Fruit fly (Drosophila melanogaster) whole organism, embryonic: ENCODE data around the gene PIG-L.

ENCODE experiments used
- Antp ChIP-seq: fragments of 200-800 bp; sonication (Bioruptor generic); optimal IDR thresholded peaks from 3 replicates; lab custom pipeline; 2016; ENCODE audit warnings: missing biosample characterization, missing genetic modification characterization
- Atf6 ChIP-seq: fragments of 200-800 bp; sonication (Bioruptor generic); IDR thresholded peaks from 2 replicates; pipeline ENCODE4 v1.3.6; 2022; ENCODE audit warnings: missing biosample characterization, missing genetic modification characterization
- Bteb2 ChIP-seq: fragments of 200-800 bp; sonication (Bioruptor generic); optimal IDR thresholded peaks from 2 replicates; lab custom pipeline; 2016; ENCODE audit warnings: missing biosample characterization, missing genetic modification characterization
- C15 ChIP-seq: fragments of 200-800 bp; sonication (Bioruptor generic); IDR thresholded peaks from 3 replicates; pipeline ENCODE4 v1.3.6; 2022; ENCODE audit warnings: missing biosample characterization, missing genetic modification characterization
- CG10267 ChIP-seq: fragments of 200-800 bp; sonication (Bioruptor generic); optimal IDR thresholded peaks from 2 replicates; lab custom pipeline; 2018; ENCODE audit warnings: missing biosample characterization, mild to moderate bottlenecking, missing genetic modification characterization, moderate library complexity
- CG10366 ChIP-seq: fragments of 200-800 bp; sonication (Bioruptor generic); IDR thresholded peaks from 2 replicates; pipeline ENCODE4 v1.3.6; 2022; ENCODE audit warnings: missing biosample characterization, missing genetic modification characterization
- CG11696 ChIP-seq: fragments of 200-800 bp; sonication (Bioruptor generic); IDR thresholded peaks from 2 replicates; pipeline ENCODE4 v1.3.6; 2022; ENCODE audit warnings: missing biosample characterization, missing genetic modification characterization
- CG11723 ChIP-seq: fragments of 200-800 bp; sonication (Bioruptor generic); optimal IDR thresholded peaks from 2 replicates; lab custom pipeline; 2017; ENCODE audit warnings: missing biosample characterization, mild to moderate bottlenecking, missing genetic modification characterization
- CG12299 ChIP-seq: fragments of 200-800 bp; sonication (Bioruptor generic); optimal IDR thresholded peaks from 2 replicates; lab custom pipeline; 2018; ENCODE audit warnings: missing biosample characterization, mild to moderate bottlenecking, missing genetic modification characterization
- CG12659 ChIP-seq: fragments of 200-800 bp; sonication (Bioruptor generic); optimal IDR thresholded peaks from 3 replicates; lab custom pipeline; 2017; ENCODE audit warnings: mild to moderate bottlenecking, missing biosample characterization, missing genetic modification reagents, missing genetic modification characterization
- CG13624 ChIP-seq: fragments of 200-800 bp; sonication (Bioruptor generic); optimal IDR thresholded peaks from 2 replicates; lab custom pipeline; 2016; ENCODE audit warnings: missing biosample characterization, missing genetic modification characterization
- CG15696 ChIP-seq: fragments of 200-800 bp; sonication (Bioruptor generic); optimal IDR thresholded peaks from 2 replicates; lab custom pipeline; 2019; ENCODE audit warnings: missing biosample characterization, mild to moderate bottlenecking, missing genetic modification characterization, moderate library complexity
- CG1647 ChIP-seq: fragments of 200-800 bp; sonication (Bioruptor generic); optimal IDR thresholded peaks from 3 replicates; lab custom pipeline; 2016; ENCODE audit warnings: missing biosample characterization, missing genetic modification characterization
- CG17186 ChIP-seq: fragments of 200-800 bp; sonication (Bioruptor generic); optimal IDR thresholded peaks from 3 replicates; lab custom pipeline; 2017; ENCODE audit warnings: missing biosample characterization, missing genetic modification reagents, missing genetic modification characterization
- CG17359 ChIP-seq: fragments of 200-800 bp; sonication (Bioruptor generic); optimal IDR thresholded peaks from 3 replicates; lab custom pipeline; 2018; ENCODE audit warnings: missing biosample characterization, mild to moderate bottlenecking, missing genetic modification characterization, moderate library complexity
- CG17802 ChIP-seq: fragments of 200-800 bp; sonication (Bioruptor generic); optimal IDR thresholded peaks from 2 replicates; lab custom pipeline; 2018; ENCODE audit warnings: missing biosample characterization, mild to moderate bottlenecking, missing genetic modification characterization, moderate library complexity
- CG1792 ChIP-seq: fragments of 200-800 bp; sonication (Bioruptor generic); optimal IDR thresholded peaks from 2 replicates; lab custom pipeline; 2016; ENCODE audit warnings: missing biosample characterization, missing genetic modification characterization
- CG18262 ChIP-seq: fragments of 200-800 bp; optimal IDR thresholded peaks from 3 replicates; lab custom pipeline; 2019; ENCODE audit warnings: missing biosample characterization, mild to moderate bottlenecking, missing genetic modification characterization, moderate library complexity
- CG3163 ChIP-seq: fragments of 200-800 bp; sonication (Bioruptor generic); optimal IDR thresholded peaks from 3 replicates; lab custom pipeline; 2016; ENCODE audit warnings: missing biosample characterization, missing genetic modification characterization
- CG6683 ChIP-seq: fragments of 200-800 bp; sonication (Bioruptor generic); optimal IDR thresholded peaks from 2 replicates; lab custom pipeline; 2017; ENCODE audit warnings: missing biosample characterization, mild to moderate bottlenecking, missing genetic modification characterization, missing genetic modification reagents
- CG6813 ChIP-seq: fragments of 200-800 bp; sonication (Bioruptor generic); optimal IDR thresholded peaks from 2 replicates; lab custom pipeline; 2017; ENCODE audit warnings: missing biosample characterization, missing genetic modification characterization, mild to moderate bottlenecking, moderate library complexity, missing genetic modification reagents
- CG8478 ChIP-seq: fragments of >200 bp; optimal IDR thresholded peaks from 2 replicates; lab custom pipeline; 2018
- CG9817 ChIP-seq: fragments of 200-800 bp; sonication (Bioruptor generic); optimal IDR thresholded peaks from 2 replicates; lab custom pipeline; 2018; ENCODE audit warnings: missing biosample characterization, mild to moderate bottlenecking, missing genetic modification characterization, moderate library complexity
- Dbx ChIP-seq: fragments of 200-800 bp; sonication (Bioruptor generic); IDR thresholded peaks from 3 replicates; pipeline ENCODE4 v1.3.6; 2022; ENCODE audit warnings: missing biosample characterization, missing genetic modification characterization
- Dfd ChIP-seq, 2 experiments: fragments of >200 bp; optimal IDR thresholded peaks; 2 replicates each; lab custom pipeline; 2017; ENCODE audit warnings: missing biosample characterization in 2 of 2, missing genetic modification characterization in 2 of 2
- Dip3 ChIP-seq: fragments of 200-800 bp; sonication (Bioruptor generic); optimal IDR thresholded peaks from 3 replicates; lab custom pipeline; 2016; ENCODE audit warnings: missing biosample characterization, missing genetic modification characterization
- Drgx ChIP-seq: fragments of 200-800 bp; sonication (Bioruptor generic); IDR thresholded peaks from 2 replicates; pipeline ENCODE4 v1.3.6; 2022; ENCODE audit warnings: missing biosample characterization, missing genetic modification characterization
- Eip74EF ChIP-seq, 2 experiments: fragments of 200-800 bp in 1 of 2; fragments of >200 bp in 1 of 2; sonication (Bioruptor generic) in 1 of 2; optimal IDR thresholded peaks; 2 replicates each; lab custom pipeline; 2017 to 2019; ENCODE audit warnings: missing biosample characterization in 2 of 2, missing genetic modification characterization in 2 of 2, mild to moderate bottlenecking in 1 of 2, moderate library complexity in 1 of 2
- GATAe ChIP-seq: fragments of 200-800 bp; sonication (Bioruptor generic); conservative IDR thresholded peaks from 2 replicates; pipeline ENCODE4 v1.3.6; 2022; ENCODE audit warnings: missing biosample characterization, missing genetic modification characterization
- Lpt ChIP-seq: fragments of >200 bp; optimal IDR thresholded peaks from 2 replicates; lab custom pipeline; 2018; ENCODE audit warnings: missing biosample characterization, missing genetic modification characterization
- MTF-1 ChIP-seq: fragments of 200-800 bp; sonication (Bioruptor generic); optimal IDR thresholded peaks from 2 replicates; lab custom pipeline; 2018; ENCODE audit warnings: missing biosample characterization, mild to moderate bottlenecking, missing genetic modification characterization, borderline replicate concordance
- Mad ChIP-seq: fragments of 200-800 bp; sonication (Bioruptor generic); optimal IDR thresholded peaks from 2 replicates; lab custom pipeline; 2016; ENCODE audit warnings: missing biosample characterization, missing genetic modification characterization
- Mrtf ChIP-seq: fragments of 200-800 bp; sonication (Bioruptor generic); IDR thresholded peaks from 3 replicates; pipeline ENCODE4 v1.3.6; 2022; ENCODE audit warnings: missing biosample characterization, missing genetic modification characterization
- Nf-YA ChIP-seq: fragments of 200-800 bp; sonication (Bioruptor generic); IDR thresholded peaks from 2 replicates; pipeline ENCODE4 v1.3.6; 2022; ENCODE audit warnings: missing biosample characterization, missing genetic modification characterization
- Nf-YB ChIP-seq: fragments of 200-800 bp; sonication (Bioruptor generic); optimal IDR thresholded peaks from 3 replicates; lab custom pipeline; 2019; ENCODE audit warnings: missing biosample characterization, mild to moderate bottlenecking, missing genetic modification characterization, moderate library complexity
- Rfx ChIP-seq: fragments of 200-800 bp; sonication (Bioruptor generic); IDR thresholded peaks from 2 replicates; pipeline ENCODE4 v1.3.6; 2022; ENCODE audit warnings: missing biosample characterization, missing genetic modification characterization
- Sry-β ChIP-seq: fragments of 200-800 bp; sonication (Bioruptor generic); optimal IDR thresholded peaks from 2 replicates; lab custom pipeline; 2018; ENCODE audit warnings: missing biosample characterization, mild to moderate bottlenecking, missing genetic modification characterization, moderate library complexity
- YL-1 ChIP-seq: fragments of 200-800 bp; sonication (Bioruptor generic); optimal IDR thresholded peaks from 3 replicates; lab custom pipeline; 2017; ENCODE audit warnings: missing biosample characterization, mild to moderate bottlenecking, missing genetic modification characterization
- bowl ChIP-seq: fragments of 200-800 bp; sonication (Bioruptor generic); IDR thresholded peaks from 2 replicates; pipeline ENCODE4 v1.3.6; 2022; ENCODE audit warnings: missing biosample characterization, missing genetic modification characterization
- dimm ChIP-seq: fragments of 200-800 bp; sonication (Bioruptor generic); IDR thresholded peaks from 2 replicates; pipeline ENCODE4 v1.3.6; 2022; ENCODE audit warnings: missing biosample characterization, missing genetic modification characterization
- dm ChIP-seq: fragments of 200-800 bp; sonication (Bioruptor generic); optimal IDR thresholded peaks from 3 replicates; lab custom pipeline; 2016; ENCODE audit warnings: missing biosample characterization, missing genetic modification characterization
- gfzf ChIP-seq: fragments of 200-800 bp; sonication (Bioruptor generic); optimal IDR thresholded peaks from 2 replicates; lab custom pipeline; 2016; ENCODE audit warnings: missing biosample characterization, mild to moderate bottlenecking, missing genetic modification characterization, moderate library complexity
- kni ChIP-seq: fragments of 200-800 bp; sonication (Bioruptor generic); optimal IDR thresholded peaks from 3 replicates; lab custom pipeline; 2017; ENCODE audit warnings: mild to moderate bottlenecking, missing biosample characterization, missing genetic modification reagents, missing genetic modification characterization
- onecut ChIP-seq: fragments of 200-800 bp; sonication (Bioruptor generic); IDR thresholded peaks from 2 replicates; pipeline ENCODE4 v1.3.6; 2022; ENCODE audit warnings: missing biosample characterization, missing genetic modification characterization
- pan ChIP-seq, 4 experiments: fragments of >200 bp in 3 of 4; fragments of 200-800 bp in 1 of 4; sonication (Bioruptor generic) in 1 of 4; optimal IDR thresholded peaks in 3 of 4; IDR thresholded peaks in 1 of 4; 2 replicates each; pipeline versions ENCODE4 v1.3.6 to Lab custom; 2017 to 2022; ENCODE audit warnings: missing biosample characterization in 2 of 4, missing genetic modification characterization in 2 of 4, mixed read lengths in 1 of 4
- pum ChIP-seq: fragments of 200-800 bp; sonication (Bioruptor generic); optimal IDR thresholded peaks from 2 replicates; lab custom pipeline; 2016; ENCODE audit warnings: missing biosample characterization, missing genetic modification characterization
- sens-2 ChIP-seq: fragments of 200-800 bp; sonication (Bioruptor generic); IDR thresholded peaks from 2 replicates; pipeline ENCODE4 v1.3.6; 2022; ENCODE audit warnings: missing biosample characterization, missing genetic modification characterization
- sr ChIP-seq: fragments of 200-800 bp; sonication (Bioruptor generic); IDR thresholded peaks from 3 replicates; pipeline ENCODE4 v1.3.6; 2022; ENCODE audit warnings: missing biosample characterization, missing genetic modification characterization
- trem ChIP-seq: fragments of 200-800 bp; optimal IDR thresholded peaks from 3 replicates; lab custom pipeline; 2019; ENCODE audit warnings: missing biosample characterization, mild to moderate bottlenecking, missing genetic modification characterization, moderate library complexity
- zf30C ChIP-seq: fragments of 200-800 bp; sonication (Bioruptor generic); optimal IDR thresholded peaks from 3 replicates; lab custom pipeline; 2018; ENCODE audit warnings: missing biosample characterization, mild to moderate bottlenecking, missing genetic modification characterization

PIG-L gene

DNA sequence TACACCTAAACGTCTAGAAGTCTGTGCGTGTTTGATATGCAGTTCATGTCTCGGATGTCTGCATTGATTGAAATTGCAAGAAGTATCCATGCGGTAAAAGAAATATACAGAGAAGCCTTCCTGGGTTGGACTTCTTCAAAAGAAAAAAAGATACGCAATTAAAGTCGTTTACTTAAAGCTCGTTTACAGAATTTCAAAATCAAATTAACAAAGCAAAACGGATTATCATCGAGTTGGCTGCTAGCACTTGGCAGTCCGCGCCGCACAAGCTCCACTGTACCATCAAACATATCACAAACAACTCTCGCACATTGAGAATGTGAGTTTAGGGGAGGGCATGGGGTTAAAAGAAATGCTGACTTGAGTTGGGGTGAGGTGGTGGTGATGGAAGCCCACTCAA, 22.7 kb downstream of the PIG-L start (continued):
- TF ChIP-seq CG12299 (tag; lab: Kevin White, UChicago) (peak; percentile 43), CG15696 (tag; lab: Kevin White, UChicago) (peak; percentile 69), CG17802 (peak; percentile 65), Sry-β (peak; percentile 6), Atf6 (peak; percentile 26; the same call in 1 of the 2 replicates), bowl (GFP tag; lab: Robert Waterston, UW) (0 out of 2 replicates have a peak, but pooled peaks have one; percentile 26), Mad (GFP tag; lab: Kevin White, UChicago) (peak; percentile 32), zf30C (GFP tag; lab: Kevin White, UChicago) (no peak), CG17359 (tag; lab: Kevin White, UChicago) (peak; percentile 85), Dbx (GFP tag; lab: Robert Waterston, UW) (0 out of 3 replicates have a peak, but pooled peaks have one; percentile 21), C15 (GFP tag; lab: Robert Waterston, UW) (0 out of 3 replicates have a peak, but pooled peaks have one; percentile 36), CG6683 (GFP tag; lab: Kevin White, UChicago) (peak; percentile 8), Dfd (GFP tag; optimal IDR thresholded peaks at IDR 0.05; lab: Kevin White, UChicago) (no peak), gfzf (no peak), CG18262 (tag; lab: Kevin White, UChicago) (peak; percentile 83), CG12659 (GFP tag; lab: Kevin White, UChicago) (peak; percentile 62), onecut (GFP tag; lab: Robert Waterston, UW) (peak; percentile 71), CG1647 (peak; percentile 38), Lpt (GFP tag; lab: Kevin White, UChicago) (no peak), CG8478 (no peak), CG10267 (tag; lab: Kevin White, UChicago) (peak; percentile 74), kni (peak; percentile 12), Eip74EF (GFP tag; optimal IDR thresholded peaks at IDR 0.05; lab: Kevin White, UChicago) (peak in 1 of 2 experiments; percentile 17), CG10366 (GFP tag; lab: Robert Waterston, UW) (peak; percentile 79), Nf-YB (GFP tag; lab: Kevin White, UChicago) (peak; percentile 39), Nf-YA (GFP tag; lab: Robert Waterston, UW) (peak; percentile 70), CG11696 (0 out of 2 replicates have a peak, but pooled peaks have one; percentile 45), GATAe (no peak), CG17186 (peak; percentile 57), sens-2 (GFP tag; lab: Robert Waterston, UW) (peak; percentile 46; the same call in 1 of the 2 replicates), CG9817 (tag; lab: Kevin White, UChicago) (peak; percentile 64), Drgx (GFP tag; lab: Robert Waterston, UW) (peak; percentile 72), CG6813 (peak; percentile 62), YL-1 (GFP tag; lab: Kevin White, UChicago) (no peak), pum (GFP tag; lab: Kevin White, UChicago) (peak; percentile 75), pan (optimal IDR thresholded peaks at IDR 0.05; lab: Kevin White, UChicago) (no peak), pan (GFP tag; optimal IDR thresholded peaks at IDR 0.05 in 1 of 2, IDR thresholded peaks at IDR 0.05 in 1 of 2) (peak in 1 of 2 experiments; percentile 77), CG11723 (peak; percentile 68), sr (GFP tag; lab: Robert Waterston, UW) (peak; percentile 20; the same call in 1 of the 3 replicates), CG3163 (GFP tag; lab: Kevin White, UChicago) (peak; percentile 49), Bteb2 (GFP tag; lab: Kevin White, UChicago) (peak; percentile 51), CG1792 (GFP tag; lab: Kevin White, UChicago) (peak; percentile 32), Antp (GFP tag; lab: Kevin White, UChicago) (peak; percentile 84), dimm (GFP tag; lab: Robert Waterston, UW) (0 out of 2 replicates have a peak, but pooled peaks have one; percentile 43), trem (tag; lab: Kevin White, UChicago) (peak; percentile 68), Mrtf (GFP tag; lab: Robert Waterston, UW) (peak; percentile 74), Rfx (GFP tag; lab: Robert Waterston, UW) (peak; percentile 59), MTF-1 (GFP tag; lab: Kevin White, UChicago) (no peak), Dip3 (GFP tag; lab: Kevin White, UChicago) (peak; percentile 33), dm (GFP tag; lab: Kevin White, UChicago) (peak; percentile 44), CG13624 (peak; percentile 29)
